Fruit fly (Drosophila melanogaster) whole organism, embryonic: ENCODE measurements around the gene Tbcd.

Experiments used
- Abd-B ChIP-seq: fragments of 200-800 bp; sonication (Bioruptor generic); optimal IDR thresholded peaks from 2 replicates; lab custom pipeline; 2018; ENCODE audit warnings: missing biosample characterization, mild to moderate bottlenecking, missing genetic modification characterization, moderate library complexity
- Antp ChIP-seq: fragments of 200-800 bp; sonication (Bioruptor generic); optimal IDR thresholded peaks from 3 replicates; lab custom pipeline; 2016; ENCODE audit warnings: missing biosample characterization, missing genetic modification characterization
- Atf6 ChIP-seq: fragments of 200-800 bp; sonication (Bioruptor generic); IDR thresholded peaks from 2 replicates; pipeline ENCODE4 v1.3.6; 2022; ENCODE audit warnings: missing biosample characterization, missing genetic modification characterization
- Awh ChIP-seq: fragments of 200-800 bp; sonication (Bioruptor generic); IDR thresholded peaks from 2 replicates; pipeline ENCODE4, ENCODE4 v1.3.6; 2022; ENCODE audit warnings: missing biosample characterization, missing genetic modification characterization
- BtbVII ChIP-seq: fragments of 200-800 bp; sonication (Bioruptor generic); optimal IDR thresholded peaks from 3 replicates; lab custom pipeline; 2017; ENCODE audit warnings: missing biosample characterization, mild to moderate bottlenecking, missing genetic modification characterization
- CG10321 ChIP-seq: fragments of 200-800 bp; sonication (Bioruptor generic); IDR thresholded peaks from 2 replicates; pipeline ENCODE4 v1.3.6; 2022; ENCODE audit warnings: missing biosample characterization, missing genetic modification characterization
- CG12769 ChIP-seq: fragments of 200-800 bp; sonication (Bioruptor generic); optimal IDR thresholded peaks from 2 replicates; lab custom pipeline; 2019; ENCODE audit warnings: missing biosample characterization, mild to moderate bottlenecking, missing genetic modification characterization, moderate library complexity
- CG15601 ChIP-seq: fragments of 200-800 bp; sonication (Bioruptor generic); optimal IDR thresholded peaks from 3 replicates; lab custom pipeline; 2019; ENCODE audit warnings: missing biosample characterization, mild to moderate bottlenecking, missing genetic modification characterization, moderate library complexity
- CG17361 ChIP-seq: fragments of 200-800 bp; sonication (Bioruptor generic); IDR thresholded peaks from 3 replicates; pipeline ENCODE4 v1.3.6; 2022; ENCODE audit warnings: missing biosample characterization, missing genetic modification characterization
- CG18764 ChIP-seq: fragments of 200-800 bp; sonication (Bioruptor generic); optimal IDR thresholded peaks from 3 replicates; lab custom pipeline; 2016; ENCODE audit warnings: missing biosample characterization, missing genetic modification characterization
- CG30020 ChIP-seq: fragments of 200-800 bp; optimal IDR thresholded peaks from 2 replicates; lab custom pipeline; 2019; ENCODE audit warnings: missing biosample characterization, mild to moderate bottlenecking, missing genetic modification characterization, moderate library complexity
- CG31388 ChIP-seq: fragments of 200-800 bp; sonication (Bioruptor generic); optimal IDR thresholded peaks from 2 replicates; lab custom pipeline; 2016; ENCODE audit warnings: missing biosample characterization, missing genetic modification characterization
- CG4424 ChIP-seq: fragments of 200-800 bp; sonication (Bioruptor generic); optimal IDR thresholded peaks from 3 replicates; lab custom pipeline; 2016; ENCODE audit warnings: missing biosample characterization, missing genetic modification characterization
- CG5180 ChIP-seq: fragments of 200-800 bp; sonication (Bioruptor generic); optimal IDR thresholded peaks from 3 replicates; lab custom pipeline; 2017; ENCODE audit warnings: missing biosample characterization, missing genetic modification characterization, mild to moderate bottlenecking, moderate library complexity, missing genetic modification reagents
- CG7271 ChIP-seq: fragments of 200-800 bp; sonication (Bioruptor generic); optimal IDR thresholded peaks from 2 replicates; lab custom pipeline; 2018; ENCODE audit warnings: missing biosample characterization, mild to moderate bottlenecking, missing genetic modification characterization, moderate library complexity
- CG7745 ChIP-seq: fragments of 200-800 bp; sonication (Bioruptor generic); optimal IDR thresholded peaks from 2 replicates; lab custom pipeline; 2018; ENCODE audit warnings: missing biosample characterization, mild to moderate bottlenecking, missing genetic modification characterization, moderate library complexity
- CG8944 ChIP-seq: fragments of 200-800 bp; sonication (Bioruptor generic); optimal IDR thresholded peaks from 3 replicates; lab custom pipeline; 2016; ENCODE audit warnings: missing biosample characterization, missing genetic modification characterization
- CHES-1-like ChIP-seq: fragments of 200-800 bp; sonication (Bioruptor generic); optimal IDR thresholded peaks from 2 replicates; lab custom pipeline; 2016; ENCODE audit warnings: missing biosample characterization, missing genetic modification characterization
- Chrac-16 ChIP-seq: fragments of 200-800 bp; sonication (Bioruptor generic); optimal IDR thresholded peaks from 3 replicates; lab custom pipeline; 2016; ENCODE audit warnings: missing biosample characterization, missing genetic modification characterization
- Dbx ChIP-seq: fragments of 200-800 bp; sonication (Bioruptor generic); IDR thresholded peaks from 3 replicates; pipeline ENCODE4 v1.3.6; 2022; ENCODE audit warnings: missing biosample characterization, missing genetic modification characterization
- Dll ChIP-seq: fragments of 200-800 bp; sonication (Bioruptor generic); IDR thresholded peaks from 4 replicates; pipeline ENCODE4 v1.3.6; 2022; ENCODE audit warnings: missing biosample characterization, missing genetic modification characterization; ENCODE audit not compliant: partially characterized antibody
- Fer3 ChIP-seq: fragments of 200-800 bp; sonication (Bioruptor generic); optimal IDR thresholded peaks from 2 replicates; lab custom pipeline; 2018; ENCODE audit warnings: missing biosample characterization, mild to moderate bottlenecking, missing genetic modification characterization, moderate library complexity
- Gsc ChIP-seq: fragments of 200-800 bp; sonication (Bioruptor generic); IDR thresholded peaks from 2 replicates; pipeline ENCODE4 v1.3.6; 2022; ENCODE audit warnings: missing biosample characterization, missing genetic modification characterization
- Hmr ChIP-seq: fragments of 200-800 bp; sonication (Bioruptor generic); optimal IDR thresholded peaks from 3 replicates; lab custom pipeline; 2017; ENCODE audit warnings: mild to moderate bottlenecking, missing biosample characterization, missing genetic modification reagents, missing genetic modification characterization
- Hr39 ChIP-seq: fragments of >200 bp; optimal IDR thresholded peaks from 2 replicates; lab custom pipeline; 2017
- Neu2 ChIP-seq: fragments of 200-800 bp; sonication (Bioruptor generic); optimal IDR thresholded peaks from 3 replicates; lab custom pipeline; 2016; ENCODE audit warnings: missing biosample characterization, missing genetic modification characterization, borderline replicate concordance
- Pdp1 ChIP-seq, 2 experiments: fragments of 200-800 bp; sonication (Bioruptor generic); optimal IDR thresholded peaks; 3 replicates each; lab custom pipeline; 2016; ENCODE audit warnings: missing biosample characterization in 2 of 2, missing genetic modification characterization in 2 of 2, mild to moderate bottlenecking in 1 of 2, moderate library complexity in 1 of 2
- Ptx1 ChIP-seq: fragments of 200-800 bp; sonication (Bioruptor generic); IDR thresholded peaks from 2 replicates; pipeline ENCODE4 v1.3.6; 2022; ENCODE audit warnings: missing biosample characterization, missing genetic modification characterization
- Sox100B ChIP-seq: fragments of 200-800 bp; sonication (Bioruptor generic); optimal IDR thresholded peaks from 3 replicates; lab custom pipeline; 2018; ENCODE audit warnings: missing biosample characterization, mild to moderate bottlenecking, missing genetic modification characterization
- az2 ChIP-seq: fragments of 200-800 bp; sonication (Bioruptor generic); optimal IDR thresholded peaks from 3 replicates; lab custom pipeline; 2016; ENCODE audit warnings: missing biosample characterization, missing genetic modification characterization
- chif ChIP-seq, 2 experiments: fragments of 200-800 bp; sonication (Bioruptor generic); optimal IDR thresholded peaks; 3 replicates each; lab custom pipeline; 2016; ENCODE audit warnings: missing biosample characterization in 2 of 2, missing genetic modification characterization in 2 of 2
- ftz-f1 ChIP-seq: fragments of 200-800 bp; sonication (Bioruptor generic); optimal IDR thresholded peaks from 2 replicates; lab custom pipeline; 2016; ENCODE audit warnings: missing biosample characterization, missing genetic modification characterization
- grau ChIP-seq: fragments of 200-800 bp; optimal IDR thresholded peaks from 3 replicates; lab custom pipeline; 2019; ENCODE audit warnings: missing biosample characterization, mild to moderate bottlenecking, missing genetic modification characterization, moderate library complexity
- gsb-n ChIP-seq: fragments of 200-800 bp; sonication (Bioruptor generic); optimal IDR thresholded peaks from 3 replicates; lab custom pipeline; 2018; ENCODE audit warnings: missing biosample characterization, mild to moderate bottlenecking, missing genetic modification characterization
- hth ChIP-seq: fragments of >200 bp; optimal IDR thresholded peaks from 2 replicates; lab custom pipeline; 2017; ENCODE audit warnings: inconsistent platforms
- jumu ChIP-seq: fragments of 200-800 bp; sonication (Bioruptor generic); optimal IDR thresholded peaks from 3 replicates; lab custom pipeline; 2016; ENCODE audit warnings: missing biosample characterization, missing genetic modification characterization
- lola ChIP-seq, 3 experiments: fragments of >200 bp in 2 of 3; fragments of 200-800 bp in 1 of 3; sonication (Bioruptor generic) in 1 of 3; optimal IDR thresholded peaks; 2 replicates each; lab custom pipeline; 2017 to 2019; ENCODE audit warnings: missing biosample characterization in 3 of 3, missing genetic modification characterization in 3 of 3, mild to moderate bottlenecking in 1 of 3, moderate library complexity in 1 of 3
- luna ChIP-seq: fragments of 200-800 bp; sonication (Bioruptor generic); optimal IDR thresholded peaks from 2 replicates; lab custom pipeline; 2016; ENCODE audit warnings: missing biosample characterization, missing genetic modification characterization
- nau ChIP-seq: fragments of 200-800 bp; sonication (Bioruptor generic); optimal IDR thresholded peaks from 3 replicates; lab custom pipeline; 2017; ENCODE audit warnings: missing biosample characterization, mild to moderate bottlenecking, missing genetic modification characterization, missing genetic modification reagents
- org-1 ChIP-seq: fragments of 200-800 bp; sonication (Bioruptor generic); optimal IDR thresholded peaks from 2 replicates; lab custom pipeline; 2017; ENCODE audit warnings: missing biosample characterization, missing genetic modification characterization
- pb ChIP-seq: fragments of 200-800 bp; sonication (Bioruptor generic); optimal IDR thresholded peaks from 3 replicates; lab custom pipeline; 2016; ENCODE audit warnings: missing biosample characterization, missing genetic modification characterization
- phol ChIP-seq: fragments of 200-800 bp; sonication (Bioruptor generic); optimal IDR thresholded peaks from 3 replicates; lab custom pipeline; 2018; ENCODE audit warnings: missing biosample characterization, mild to moderate bottlenecking, missing genetic modification characterization, moderate library complexity
- pzg ChIP-seq: fragments of 200-800 bp; sonication (Bioruptor generic); optimal IDR thresholded peaks from 3 replicates; lab custom pipeline; 2018; ENCODE audit warnings: missing biosample characterization, mild to moderate bottlenecking, missing genetic modification characterization, moderate library complexity
- repo ChIP-seq: fragments of 200-800 bp; sonication (Bioruptor generic); optimal IDR thresholded peaks from 2 replicates; lab custom pipeline; 2016; ENCODE audit warnings: missing biosample characterization, missing genetic modification characterization
- schlank ChIP-seq: fragments of 200-800 bp; sonication (Bioruptor generic); optimal IDR thresholded peaks from 2 replicates; lab custom pipeline; 2018; ENCODE audit warnings: missing biosample characterization, mild to moderate bottlenecking, missing genetic modification characterization
- slou ChIP-seq: fragments of 200-800 bp; sonication (Bioruptor generic); optimal IDR thresholded peaks from 3 replicates; lab custom pipeline; 2016; ENCODE audit warnings: missing biosample characterization, missing genetic modification characterization
- sob ChIP-seq: fragments of 200-800 bp; sonication (Bioruptor generic); IDR thresholded peaks from 2 replicates; pipeline ENCODE4 v1.3.6; 2022; ENCODE audit warnings: missing biosample characterization, missing genetic modification characterization
- tx ChIP-seq: fragments of 200-800 bp; sonication (Bioruptor generic); optimal IDR thresholded peaks from 2 replicates; lab custom pipeline; 2016; ENCODE audit warnings: missing biosample characterization, missing genetic modification characterization
- vnd ChIP-seq: fragments of 200-800 bp; sonication (Bioruptor generic); IDR thresholded peaks from 3 replicates; pipeline ENCODE4 v1.3.6; 2022; ENCODE audit warnings: missing biosample characterization, missing genetic modification characterization; ENCODE audit not compliant: partially characterized antibody
- vvl ChIP-seq: fragments of 200-800 bp; sonication (Bioruptor generic); IDR thresholded peaks from 2 replicates; pipeline ENCODE4 v1.3.6; 2022; ENCODE audit warnings: missing biosample characterization, missing genetic modification characterization
- wek ChIP-seq: fragments of 200-800 bp; sonication (Bioruptor generic); optimal IDR thresholded peaks from 3 replicates; lab custom pipeline; 2018; ENCODE audit warnings: missing biosample characterization, mild to moderate bottlenecking, missing genetic modification characterization, moderate library complexity

Tbcd gene

dm6 chr2L:2179366-2179765, 32.0 kb downstream of the Tbcd start (continued):
- TF ChIP-seq CG12769 (peak; percentile 83), CG30020 (tag; lab: Kevin White, UChicago) (no peak), chif (GFP tag; optimal IDR thresholded peaks at IDR 0.05; lab: Kevin White, UChicago) (peak; percentile 58 to 63), CG7745 (tag; lab: Kevin White, UChicago) (no peak), org-1 (peak; percentile 65), CG8944 (GFP tag; lab: Kevin White, UChicago) (peak; percentile 65), CG17361 (GFP tag; lab: Robert Waterston, UW) (peak; percentile 17; the same call in 1 of the 3 replicates), Ptx1 (peak; percentile 83), CG7271 (tag; lab: Kevin White, UChicago) (no peak), CG4424 (GFP tag; lab: Kevin White, UChicago) (peak; percentile 47), Fer3 (tag; lab: Kevin White, UChicago) (peak; percentile 80), schlank (peak; percentile 48), CG10321 (no peak; the same call in 1 of the 2 replicates), nau (GFP tag; lab: Kevin White, UChicago) (peak; percentile 60), luna (peak; percentile 21), Dbx (peak; percentile 73; the same call in 2 of the 3 replicates), CG15601 (tag; lab: Kevin White, UChicago) (peak; percentile 16), hth (lab: Kevin White, UChicago) (no peak), ftz-f1 (GFP tag; lab: Kevin White, UChicago) (no peak), sob (peak; percentile 74), BtbVII (GFP tag; lab: Kevin White, UChicago) (peak; percentile 63), Pdp1 (GFP tag; optimal IDR thresholded peaks at IDR 0.05; lab: Kevin White, UChicago) (peak; percentile 73 to 82), Abd-B (peak; percentile 66), Sox100B (peak; percentile 50), Hr39 (lab: Kevin White, UChicago) (no peak), slou (no peak), wek (peak; percentile 32), jumu (GFP tag; lab: Kevin White, UChicago) (peak; percentile 54), az2 (GFP tag; lab: Kevin White, UChicago) (peak; percentile 59), Chrac-16 (peak; percentile 73), Gsc (no peak), Atf6 (peak; percentile 76), lola (GFP tag; optimal IDR thresholded peaks at IDR 0.05; lab: Kevin White, UChicago) (no peak), vnd (GFP tag; lab: Robert Waterston, UW) (no peak), CG18764 (GFP tag; lab: Kevin White, UChicago) (peak; percentile 59), CG31388 (peak; percentile 2), gsb-n (tag; lab: Kevin White, UChicago) (peak; percentile 38), Neu2 (GFP tag; lab: Kevin White, UChicago) (no peak), Antp (GFP tag; lab: Kevin White, UChicago) (peak; percentile 90), pzg (GFP tag; lab: Kevin White, UChicago) (no peak), repo (GFP tag; lab: Kevin White, UChicago) (no peak), Hmr (GFP tag; lab: Kevin White, UChicago) (peak; percentile 79), pb (GFP tag; lab: Kevin White, UChicago) (peak; percentile 48), vvl (peak; percentile 66; the same call in 1 of the 2 replicates), grau (tag; lab: Kevin White, UChicago) (peak; percentile 81), CHES-1-like (GFP tag; lab: Kevin White, UChicago) (peak; percentile 67), CG5180 (GFP tag; lab: Kevin White, UChicago) (peak; percentile 38), tx (GFP tag; lab: Kevin White, UChicago) (peak; percentile 79), phol (tag; lab: Kevin White, UChicago) (peak; percentile 83), Dll (GFP tag; lab: Robert Waterston, UW) (no peak), Awh (GFP tag; lab: Robert Waterston, UW) (peak; percentile 50)
